Fruit fly (Drosophila melanogaster) whole organism, embryonic: Measurements from ENCODE around the gene WASp.

Source experiments
- Atf6 ChIP-seq: fragments of 200-800 bp; sonication (Bioruptor generic); IDR thresholded peaks from 2 replicates; pipeline ENCODE4 v1.3.6; 2022; ENCODE audit warnings: missing biosample characterization, missing genetic modification characterization
- CG11723 ChIP-seq: fragments of 200-800 bp; sonication (Bioruptor generic); optimal IDR thresholded peaks from 2 replicates; lab custom pipeline; 2017; ENCODE audit warnings: missing biosample characterization, mild to moderate bottlenecking, missing genetic modification characterization
- CG1647 ChIP-seq: fragments of 200-800 bp; sonication (Bioruptor generic); optimal IDR thresholded peaks from 3 replicates; lab custom pipeline; 2016; ENCODE audit warnings: missing biosample characterization, missing genetic modification characterization
- CG17186 ChIP-seq: fragments of 200-800 bp; sonication (Bioruptor generic); optimal IDR thresholded peaks from 3 replicates; lab custom pipeline; 2017; ENCODE audit warnings: missing biosample characterization, missing genetic modification reagents, missing genetic modification characterization
- CG17829 ChIP-seq: fragments of 200-800 bp; optimal IDR thresholded peaks from 2 replicates; lab custom pipeline; 2019; ENCODE audit warnings: missing biosample characterization, mild to moderate bottlenecking, missing genetic modification characterization, moderate library complexity
- CG2202 ChIP-seq: fragments of 200-800 bp; sonication (Bioruptor generic); optimal IDR thresholded peaks from 2 replicates; lab custom pipeline; 2018; ENCODE audit warnings: missing biosample characterization, mild to moderate bottlenecking, missing genetic modification characterization
- CG30431 ChIP-seq: fragments of 200-800 bp; sonication (Bioruptor generic); optimal IDR thresholded peaks from 2 replicates; lab custom pipeline; 2017; ENCODE audit warnings: missing biosample characterization, missing genetic modification characterization
- CG32772 ChIP-seq: fragments of 200-800 bp; sonication (Bioruptor generic); IDR thresholded peaks from 2 replicates; pipeline ENCODE4 v1.3.6; 2022; ENCODE audit warnings: missing biosample characterization, missing genetic modification characterization
- CG4617 ChIP-seq: fragments of 200-800 bp; sonication (Bioruptor generic); optimal IDR thresholded peaks from 3 replicates; lab custom pipeline; 2016; ENCODE audit warnings: missing biosample characterization, missing genetic modification characterization, borderline replicate concordance
- CG4707 ChIP-seq: fragments of 200-800 bp; sonication (Bioruptor generic); optimal IDR thresholded peaks from 2 replicates; lab custom pipeline; 2018; ENCODE audit warnings: missing biosample characterization, mild to moderate bottlenecking, missing genetic modification characterization, moderate library complexity
- CG5953 ChIP-seq: fragments of 200-800 bp; sonication (Bioruptor generic); IDR thresholded peaks from 2 replicates; pipeline ENCODE4 v1.3.6; 2022; ENCODE audit warnings: missing biosample characterization, missing genetic modification characterization
- CG6654 ChIP-seq: fragments of 200-800 bp; sonication (Bioruptor generic); optimal IDR thresholded peaks from 2 replicates; lab custom pipeline; 2017; ENCODE audit warnings: missing biosample characterization, mild to moderate bottlenecking, missing genetic modification characterization
- CG7271 ChIP-seq: fragments of 200-800 bp; sonication (Bioruptor generic); optimal IDR thresholded peaks from 2 replicates; lab custom pipeline; 2018; ENCODE audit warnings: missing biosample characterization, mild to moderate bottlenecking, missing genetic modification characterization, moderate library complexity
- CG7372 ChIP-seq: fragments of 200-800 bp; sonication (Bioruptor generic); IDR thresholded peaks from 2 replicates; pipeline ENCODE4 v1.3.6; 2022; ENCODE audit warnings: missing biosample characterization, missing genetic modification characterization
- CG7556 ChIP-seq: fragments of 200-800 bp; sonication (Bioruptor generic); optimal IDR thresholded peaks from 2 replicates; lab custom pipeline; 2017; ENCODE audit warnings: missing biosample characterization, mild to moderate bottlenecking, missing genetic modification characterization
- CrebB ChIP-seq: fragments of 200-800 bp; sonication (Bioruptor generic); optimal IDR thresholded peaks from 3 replicates; lab custom pipeline; 2018; ENCODE audit warnings: missing biosample characterization, mild to moderate bottlenecking, missing genetic modification characterization
- D19A ChIP-seq: fragments of 200-800 bp; optimal IDR thresholded peaks from 3 replicates; lab custom pipeline; 2019; ENCODE audit warnings: missing biosample characterization, mild to moderate bottlenecking, missing genetic modification characterization, moderate library complexity
- Dfd ChIP-seq, 2 experiments: fragments of >200 bp; optimal IDR thresholded peaks; 2 replicates each; lab custom pipeline; 2017; ENCODE audit warnings: missing biosample characterization in 2 of 2, missing genetic modification characterization in 2 of 2
- Dll ChIP-seq: fragments of 200-800 bp; sonication (Bioruptor generic); IDR thresholded peaks from 4 replicates; pipeline ENCODE4 v1.3.6; 2022; ENCODE audit warnings: missing biosample characterization, missing genetic modification characterization; ENCODE audit not compliant: partially characterized antibody
- Fer2 ChIP-seq: fragments of 200-800 bp; sonication (Bioruptor generic); optimal IDR thresholded peaks from 2 replicates; lab custom pipeline; 2018; ENCODE audit warnings: missing biosample characterization, mild to moderate bottlenecking, missing genetic modification characterization, moderate library complexity
- Gsc ChIP-seq: fragments of 200-800 bp; sonication (Bioruptor generic); IDR thresholded peaks from 2 replicates; pipeline ENCODE4 v1.3.6; 2022; ENCODE audit warnings: missing biosample characterization, missing genetic modification characterization
- H2.0 ChIP-seq: fragments of 200-800 bp; sonication (Bioruptor generic); IDR thresholded peaks from 2 replicates; pipeline ENCODE4 v1.3.6; 2022; ENCODE audit warnings: missing biosample characterization, missing genetic modification characterization
- Hr51 ChIP-seq, 2 experiments: fragments of 200-800 bp; sonication (Bioruptor generic); optimal IDR thresholded peaks; 2 replicates in 1 of 2; 3 replicates in 1 of 2; lab custom pipeline; 2016 to 2018; ENCODE audit warnings: missing biosample characterization in 2 of 2, missing genetic modification characterization in 2 of 2, mild to moderate bottlenecking in 1 of 2, moderate library complexity in 1 of 2
- Lim3 ChIP-seq: fragments of 200-800 bp; sonication (Bioruptor generic); IDR thresholded peaks from 2 replicates; pipeline ENCODE4 v1.3.6; 2022; ENCODE audit warnings: missing biosample characterization, missing genetic modification characterization
- Lpt ChIP-seq: fragments of >200 bp; optimal IDR thresholded peaks from 2 replicates; lab custom pipeline; 2018; ENCODE audit warnings: missing biosample characterization, missing genetic modification characterization
- Neu2 ChIP-seq: fragments of 200-800 bp; sonication (Bioruptor generic); optimal IDR thresholded peaks from 3 replicates; lab custom pipeline; 2016; ENCODE audit warnings: missing biosample characterization, missing genetic modification characterization, borderline replicate concordance
- Nf-YC ChIP-seq: fragments of 200-800 bp; optimal IDR thresholded peaks from 3 replicates; lab custom pipeline; 2019; ENCODE audit warnings: missing biosample characterization, mild to moderate bottlenecking, missing genetic modification characterization, moderate library complexity
- Oli ChIP-seq: fragments of 200-800 bp; sonication (Bioruptor generic); optimal IDR thresholded peaks from 2 replicates; lab custom pipeline; 2018; ENCODE audit warnings: missing biosample characterization, mild to moderate bottlenecking, missing genetic modification characterization, moderate library complexity
- Optix ChIP-seq: fragments of 200-800 bp; sonication (Bioruptor generic); IDR thresholded peaks from 3 replicates; pipeline ENCODE4 v1.3.6; 2022; ENCODE audit warnings: missing biosample characterization, missing genetic modification characterization
- ara ChIP-seq: fragments of 200-800 bp; sonication (Bioruptor generic); IDR thresholded peaks from 2 replicates; pipeline ENCODE4 v1.3.6; 2022; ENCODE audit warnings: missing biosample characterization, missing genetic modification characterization
- ase ChIP-seq: fragments of 200-800 bp; sonication (Bioruptor generic); IDR thresholded peaks from 3 replicates; pipeline ENCODE4 v1.3.6; 2022; ENCODE audit warnings: missing biosample characterization, missing genetic modification characterization
- chinmo ChIP-seq: fragments of 200-800 bp; sonication (Bioruptor generic); IDR thresholded peaks from 4 replicates; pipeline ENCODE4 v1.3.6; 2022; ENCODE audit warnings: missing biosample characterization, missing genetic modification characterization; ENCODE audit not compliant: partially characterized antibody
- crol ChIP-seq: fragments of 200-800 bp; sonication (Bioruptor generic); IDR thresholded peaks from 2 replicates; pipeline ENCODE4 v1.3.6; 2022; ENCODE audit warnings: missing biosample characterization, missing genetic modification characterization
- dmrt11E ChIP-seq: fragments of 200-800 bp; sonication (Bioruptor generic); optimal IDR thresholded peaks from 3 replicates; lab custom pipeline; 2018; ENCODE audit warnings: missing biosample characterization, mild to moderate bottlenecking, missing genetic modification characterization, moderate library complexity
- fd102C ChIP-seq: fragments of 200-800 bp; sonication (Bioruptor generic); optimal IDR thresholded peaks from 2 replicates; lab custom pipeline; 2018; ENCODE audit warnings: missing biosample characterization, mild to moderate bottlenecking, missing genetic modification characterization, moderate library complexity
- fru ChIP-seq: fragments of >200 bp; optimal IDR thresholded peaks from 2 replicates; lab custom pipeline; 2017
- ftz-f1 ChIP-seq: fragments of 200-800 bp; sonication (Bioruptor generic); optimal IDR thresholded peaks from 2 replicates; lab custom pipeline; 2016; ENCODE audit warnings: missing biosample characterization, missing genetic modification characterization
- gcm2 ChIP-seq: fragments of 200-800 bp; sonication (Bioruptor generic); optimal IDR thresholded peaks from 2 replicates; lab custom pipeline; 2016; ENCODE audit warnings: missing biosample characterization, missing genetic modification characterization
- hth ChIP-seq: fragments of >200 bp; optimal IDR thresholded peaks from 2 replicates; lab custom pipeline; 2017; ENCODE audit warnings: inconsistent platforms
- inv ChIP-seq: fragments of 200-800 bp; sonication (Bioruptor generic); IDR thresholded peaks from 2 replicates; pipeline ENCODE4 v1.3.6; 2022; ENCODE audit warnings: missing biosample characterization, missing genetic modification characterization; ENCODE audit not compliant: partially characterized antibody
- kay ChIP-seq: fragments of 200-800 bp; sonication (Bioruptor generic); optimal IDR thresholded peaks from 2 replicates; lab custom pipeline; 2016; ENCODE audit warnings: missing biosample characterization, missing genetic modification characterization
- kni ChIP-seq: fragments of 200-800 bp; sonication (Bioruptor generic); optimal IDR thresholded peaks from 3 replicates; lab custom pipeline; 2017; ENCODE audit warnings: mild to moderate bottlenecking, missing biosample characterization, missing genetic modification reagents, missing genetic modification characterization
- oc ChIP-seq: fragments of 200-800 bp; sonication (Bioruptor generic); optimal IDR thresholded peaks from 2 replicates; lab custom pipeline; 2018; ENCODE audit warnings: missing biosample characterization, mild to moderate bottlenecking, missing genetic modification characterization, moderate library complexity
- org-1 ChIP-seq: fragments of 200-800 bp; sonication (Bioruptor generic); optimal IDR thresholded peaks from 2 replicates; lab custom pipeline; 2017; ENCODE audit warnings: missing biosample characterization, missing genetic modification characterization
- pb ChIP-seq: fragments of 200-800 bp; sonication (Bioruptor generic); optimal IDR thresholded peaks from 3 replicates; lab custom pipeline; 2016; ENCODE audit warnings: missing biosample characterization, missing genetic modification characterization
- sens-2 ChIP-seq: fragments of 200-800 bp; sonication (Bioruptor generic); IDR thresholded peaks from 2 replicates; pipeline ENCODE4 v1.3.6; 2022; ENCODE audit warnings: missing biosample characterization, missing genetic modification characterization
- tgo ChIP-seq: fragments of 200-800 bp; sonication (Bioruptor generic); IDR thresholded peaks from 3 replicates; pipeline ENCODE4 v1.3.6; 2022; ENCODE audit warnings: missing biosample characterization, missing genetic modification characterization
- twi ChIP-seq: fragments of 200-800 bp; optimal IDR thresholded peaks from 2 replicates; lab custom pipeline; 2019; ENCODE audit warnings: missing biosample characterization, mild to moderate bottlenecking, missing genetic modification characterization, moderate library complexity
- tx ChIP-seq: fragments of 200-800 bp; sonication (Bioruptor generic); optimal IDR thresholded peaks from 2 replicates; lab custom pipeline; 2016; ENCODE audit warnings: missing biosample characterization, missing genetic modification characterization
- zf30C ChIP-seq: fragments of 200-800 bp; sonication (Bioruptor generic); optimal IDR thresholded peaks from 3 replicates; lab custom pipeline; 2018; ENCODE audit warnings: missing biosample characterization, mild to moderate bottlenecking, missing genetic modification characterization

The WASp gene

dm6 chr3R:28811677-28812465 lies 20.0 kb downstream of the WASp start, which contains the start of gene Prp39 (continued):
- no peak for TF ChIP-seq tx (GFP tag; lab: Kevin White, UChicago)
- TF ChIP-seq CG2202: no peak
- peak; percentile 61 for TF ChIP-seq inv (GFP tag; lab: Robert Waterston, UW)
- TF ChIP-seq gcm2 (GFP tag; lab: Kevin White, UChicago): no peak
- TF ChIP-seq ara (GFP tag; lab: Robert Waterston, UW): no peak
- no peak for TF ChIP-seq Neu2
- no peak for TF ChIP-seq Gsc (GFP tag; lab: Robert Waterston, UW)
- peak; percentile 50 for TF ChIP-seq CG4617
- TF ChIP-seq Dfd (GFP tag; optimal IDR thresholded peaks at IDR 0.05; lab: Kevin White, UChicago): no peak
- no peak for TF ChIP-seq Lpt (GFP tag; lab: Kevin White, UChicago)
- no peak for TF ChIP-seq fru
- TF ChIP-seq Dll (GFP tag; lab: Robert Waterston, UW): peak; percentile 84
- TF ChIP-seq Nf-YC: no peak
- peak; percentile 42; the same call in 2 of the 3 replicates for TF ChIP-seq tgo
- TF ChIP-seq D19A (tag; lab: Kevin White, UChicago): no peak
- TF ChIP-seq H2.0 (GFP tag; lab: Robert Waterston, UW): peak; percentile 41; the same call in 1 of the 2 replicates
- no peak for TF ChIP-seq Fer2 (tag; lab: Kevin White, UChicago)
- no peak for TF ChIP-seq hth (lab: Kevin White, UChicago)
- no peak for TF ChIP-seq CG30431 (GFP tag; lab: Kevin White, UChicago)
- TF ChIP-seq kay (GFP tag; lab: Kevin White, UChicago): peak; percentile 60
- no peak for TF ChIP-seq twi (tag; lab: Kevin White, UChicago)
- TF ChIP-seq CG11723 (GFP tag; lab: Kevin White, UChicago): no peak
- no peak for TF ChIP-seq kni
- TF ChIP-seq CG32772 (GFP tag; lab: Robert Waterston, UW): peak; percentile 44
- no peak for TF ChIP-seq fd102C (GFP tag; lab: Kevin White, UChicago)
- TF ChIP-seq Atf6 (GFP tag; lab: Robert Waterston, UW): peak; percentile 45; the same call in 1 of the 2 replicates
- TF ChIP-seq CG7372 (GFP tag; lab: Robert Waterston, UW): peak; percentile 21; the same call in 1 of the 2 replicates
- no peak for TF ChIP-seq Lim3 (GFP tag; lab: Robert Waterston, UW)
- no peak for TF ChIP-seq CG7271 (tag; lab: Kevin White, UChicago)
- TF ChIP-seq org-1: no peak
- no peak for TF ChIP-seq Hr51 (GFP tag; optimal IDR thresholded peaks at IDR 0.05; lab: Kevin White, UChicago)
- TF ChIP-seq pb (GFP tag; lab: Kevin White, UChicago): no peak
- no peak for TF ChIP-seq oc
- no peak for TF ChIP-seq sens-2
- no peak for TF ChIP-seq CG6654
- TF ChIP-seq CG4707 (GFP tag; lab: Kevin White, UChicago): no peak
- TF ChIP-seq zf30C: no peak
- peak; percentile 14 for TF ChIP-seq CG17186 (GFP tag; lab: Kevin White, UChicago)
- TF ChIP-seq CG7556 (GFP tag; lab: Kevin White, UChicago): no peak
- TF ChIP-seq CG1647 (GFP tag; lab: Kevin White, UChicago): no peak
- TF ChIP-seq chinmo (GFP tag; lab: Robert Waterston, UW): 0 out of 4 replicates have a peak, but pooled peaks have one; percentile 50
- TF ChIP-seq CrebB (tag; lab: Kevin White, UChicago): no peak
- TF ChIP-seq CG5953 (GFP tag; lab: Robert Waterston, UW): no peak
- no peak for TF ChIP-seq ftz-f1 (GFP tag; lab: Kevin White, UChicago)
- peak; percentile 11 for TF ChIP-seq CG17829 (tag; lab: Kevin White, UChicago)
- TF ChIP-seq ase (GFP tag; lab: Robert Waterston, UW): peak; percentile 22; the same call in 1 of the 3 replicates
- no peak for TF ChIP-seq crol
- TF ChIP-seq Optix (GFP tag; lab: Robert Waterston, UW): no peak
- TF ChIP-seq dmrt11E (tag; lab: Kevin White, UChicago): peak; percentile 10
- no peak for TF ChIP-seq Oli (tag; lab: Kevin White, UChicago)
